Fruit fly (Drosophila melanogaster) whole organism, adult: ENCODE data around the gene CG4198.

Experiments used
- CG11617 ChIP-seq: fragments of 200-800 bp; sonication (Bioruptor generic); optimal IDR thresholded peaks from 2 replicates; lab custom pipeline; 2017; ENCODE audit warnings: mild to moderate bottlenecking, missing biosample characterization, missing genetic modification reagents, missing genetic modification characterization
- CG12768 ChIP-seq: fragments of 200-800 bp; sonication (Bioruptor generic); optimal IDR thresholded peaks from 2 replicates; lab custom pipeline; 2017; ENCODE audit warnings: missing biosample characterization, missing genetic modification characterization, mild to moderate bottlenecking, moderate library complexity, missing genetic modification reagents
- CG14711 ChIP-seq: fragments of 200-800 bp; sonication (Bioruptor generic); optimal IDR thresholded peaks from 2 replicates; lab custom pipeline; 2018; ENCODE audit warnings: missing biosample characterization, mild to moderate bottlenecking, missing genetic modification characterization, moderate library complexity
- CG1620 ChIP-seq: fragments of 200-800 bp; sonication (Bioruptor generic); optimal IDR thresholded peaks from 2 replicates; lab custom pipeline; 2016; ENCODE audit warnings: missing biosample characterization, missing genetic modification characterization
- CG33017 ChIP-seq: fragments of 200-800 bp; sonication (Bioruptor generic); optimal IDR thresholded peaks from 2 replicates; lab custom pipeline; 2018; ENCODE audit warnings: missing biosample characterization, mild to moderate bottlenecking, missing genetic modification characterization, moderate library complexity
- CG5204 ChIP-seq: fragments of 200-800 bp; sonication (Bioruptor generic); optimal IDR thresholded peaks from 2 replicates; lab custom pipeline; 2016; ENCODE audit warnings: missing biosample characterization, missing genetic modification characterization
- CG7045 ChIP-seq: fragments of 200-800 bp; sonication (Bioruptor generic); optimal IDR thresholded peaks from 2 replicates; lab custom pipeline; 2017; ENCODE audit warnings: missing biosample characterization, mild to moderate bottlenecking, missing genetic modification characterization
- CG7101 ChIP-seq: fragments of 200-800 bp; sonication (Bioruptor generic); optimal IDR thresholded peaks from 2 replicates; lab custom pipeline; 2018; ENCODE audit warnings: missing biosample characterization, mild to moderate bottlenecking, missing genetic modification characterization, moderate library complexity
- Clk ChIP-seq: fragments of 200-800 bp; sonication (Bioruptor generic); optimal IDR thresholded peaks from 2 replicates; lab custom pipeline; 2017; ENCODE audit warnings: missing biosample characterization, missing genetic modification characterization
- Crg-1 ChIP-seq: fragments of 200-800 bp; sonication (Bioruptor generic); optimal IDR thresholded peaks from 2 replicates; lab custom pipeline; 2016; ENCODE audit warnings: missing biosample characterization, missing genetic modification characterization
- Hr96 ChIP-seq: fragments of 200-800 bp; sonication (Bioruptor generic); optimal IDR thresholded peaks from 2 replicates; lab custom pipeline; 2016; ENCODE audit warnings: missing biosample characterization, missing genetic modification characterization
- Mnt ChIP-seq: fragments of 200-800 bp; sonication (Bioruptor generic); optimal IDR thresholded peaks from 2 replicates; lab custom pipeline; 2016; ENCODE audit warnings: missing biosample characterization, mild to moderate bottlenecking, missing genetic modification characterization
- bab1 ChIP-seq: fragments of 200-800 bp; sonication (Bioruptor generic); optimal IDR thresholded peaks from 3 replicates; lab custom pipeline; 2019; ENCODE audit warnings: missing biosample characterization, mild to moderate bottlenecking, missing genetic modification characterization, moderate library complexity
- cic ChIP-seq: fragments of 200-800 bp; sonication (Bioruptor generic); optimal IDR thresholded peaks from 2 replicates; lab custom pipeline; 2017; ENCODE audit warnings: missing biosample characterization, mild to moderate bottlenecking, missing genetic modification characterization, moderate library complexity
- cnc ChIP-seq, 2 experiments: fragments of >200 bp; optimal IDR thresholded peaks; 2 replicates each; lab custom pipeline; 2017
- kay ChIP-seq: fragments of 200-800 bp; sonication (Bioruptor generic); peaks from one replicate; lab custom pipeline; 2016; ENCODE audit warnings: missing biosample characterization, missing genetic modification characterization, borderline replicate concordance
- ovo ChIP-seq: fragments of 200-800 bp; sonication (Bioruptor generic); optimal IDR thresholded peaks from 2 replicates; lab custom pipeline; 2016; ENCODE audit warnings: missing biosample characterization, missing genetic modification characterization
- pad ChIP-seq: fragments of 200-800 bp; sonication (Bioruptor generic); optimal IDR thresholded peaks from 3 replicates; lab custom pipeline; 2017; ENCODE audit warnings: missing biosample characterization, missing genetic modification characterization, mild to moderate bottlenecking, moderate library complexity, missing genetic modification reagents
- tj ChIP-seq: fragments of 200-800 bp; sonication (Bioruptor generic); optimal IDR thresholded peaks from 3 replicates; lab custom pipeline; 2017; ENCODE audit warnings: missing biosample characterization, mild to moderate bottlenecking, missing genetic modification characterization, moderate library complexity
- toe ChIP-seq: fragments of 200-800 bp; sonication (Bioruptor generic); optimal IDR thresholded peaks from 2 replicates; lab custom pipeline; 2016; ENCODE audit warnings: missing biosample characterization, missing genetic modification characterization

Gene CG4198

DNA sequence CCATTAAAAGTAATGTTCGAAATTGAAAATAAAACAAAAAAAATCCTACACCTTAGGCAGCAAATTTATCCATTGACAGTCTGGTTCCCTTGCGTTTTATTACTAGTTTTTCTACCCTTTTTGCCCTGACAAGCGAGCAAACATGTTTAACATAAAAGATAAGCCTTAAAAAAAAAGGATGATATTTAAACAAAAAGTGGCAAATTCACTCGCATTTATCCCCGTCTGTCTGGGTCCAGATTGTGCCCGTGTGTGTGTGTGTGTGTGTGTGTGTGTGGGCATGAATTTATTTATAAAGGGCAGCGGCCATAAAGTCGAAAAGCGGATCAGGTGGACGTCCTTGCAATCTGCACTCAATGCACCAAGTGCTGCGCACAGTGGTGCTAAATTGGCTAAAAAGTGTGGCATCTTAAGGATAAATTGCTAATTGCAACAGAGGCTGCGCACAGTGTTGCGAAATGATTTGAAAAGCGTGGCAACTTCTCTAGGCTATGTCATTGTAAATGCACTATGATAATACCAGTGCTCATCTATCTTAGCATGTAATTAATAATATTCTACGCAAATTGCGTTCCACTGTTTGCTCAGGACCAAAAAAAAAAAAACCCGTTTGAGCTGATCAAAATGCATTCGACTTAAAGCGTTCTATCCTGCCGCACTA, 12.3 kb upstream of the CG4198 start:
- TF ChIP-seq CG12768 (GFP tag; lab: Kevin White, UChicago) (no peak), Hr96 (GFP tag; lab: Kevin White, UChicago) (no peak), CG7101 (tag; lab: Kevin White, UChicago) (no peak), Mnt (GFP tag; lab: Kevin White, UChicago) (no peak), bab1 (no peak), ovo (no peak)

dm6 chrX:5305591-5305990, 7.5 kb upstream of the CG4198 start, which contains the start of gene CG3323:
CG3323 (minus strand) TSS chrX:5305691.
- TF ChIP-seq CG7045 (GFP tag; lab: Kevin White, UChicago): no peak
- no peak for TF ChIP-seq bab1
- TF ChIP-seq kay (GFP tag; lab: Kevin White, UChicago): no peak
- no peak for TF ChIP-seq CG12768 (GFP tag; lab: Kevin White, UChicago)
- TF ChIP-seq CG1620: no peak
- TF ChIP-seq CG7101 (tag; lab: Kevin White, UChicago): no peak
- TF ChIP-seq Mnt (GFP tag; lab: Kevin White, UChicago): no peak
- TF ChIP-seq Hr96 (GFP tag; lab: Kevin White, UChicago): no peak
- TF ChIP-seq cnc (optimal IDR thresholded peaks at IDR 0.05; lab: Kevin White, UChicago): no peak
- no peak for TF ChIP-seq Crg-1 (GFP tag; lab: Kevin White, UChicago)
- no peak for TF ChIP-seq tj

- TF ChIP-seq Mnt (GFP tag; lab: Kevin White, UChicago) (no peak), Crg-1 (GFP tag; lab: Kevin White, UChicago) (no peak), CG33017 (tag; lab: Kevin White, UChicago) (no peak), CG1620 (no peak), pad (no peak), cic (GFP tag; lab: Kevin White, UChicago) (no peak), Hr96 (GFP tag; lab: Kevin White, UChicago) (no peak), toe (no peak), CG5204 (GFP tag; lab: Kevin White, UChicago) (no peak), CG7101 (tag; lab: Kevin White, UChicago) (no peak), ovo (no peak), CG12768 (GFP tag; lab: Kevin White, UChicago) (no peak), CG11617 (no peak), kay (GFP tag; lab: Kevin White, UChicago) (no peak), CG14711 (no peak), CG7045 (GFP tag; lab: Kevin White, UChicago) (no peak), cnc (optimal IDR thresholded peaks at IDR 0.05; lab: Kevin White, UChicago) (no peak)
Observed at dm6 chrX:5307317-5307716, 5.7 kb upstream of the CG4198 start, which contains the start of gene CG17764. CG17764 (minus strand) TSS chrX:5307417.

DNA sequence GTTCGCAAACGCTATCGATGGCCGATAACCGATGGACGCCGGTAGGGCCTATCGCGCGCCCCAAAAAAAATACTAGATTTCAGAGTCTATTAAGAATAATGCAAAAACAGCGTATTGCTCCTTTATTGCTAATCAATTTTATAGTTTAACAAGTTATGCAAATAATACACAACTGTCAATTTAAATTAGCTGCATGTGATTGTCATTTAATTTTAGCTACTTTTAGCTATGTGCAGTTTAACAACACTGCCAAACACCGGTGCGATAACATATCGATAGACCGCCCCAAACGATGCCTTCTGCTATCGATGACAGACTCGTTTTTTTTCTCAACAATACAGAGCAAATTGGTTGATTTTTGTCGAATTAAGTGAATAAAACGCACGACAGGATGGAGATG, 4.1 kb upstream of the CG4198 start, which contains the start of the genes Cdk7 and snf:
TSS of gene Cdk7 (minus strand) at position 21 of the 400 bp plus-strand sequence.
TSS of gene snf (plus strand) at position 280 of the 400 bp plus-strand sequence.
- TF ChIP-seq tj: peak; percentile 23
- TF ChIP-seq CG5204 (GFP tag; lab: Kevin White, UChicago): no peak
- peak; percentile 46 for TF ChIP-seq ovo
- TF ChIP-seq CG33017 (tag; lab: Kevin White, UChicago): no peak
- TF ChIP-seq Clk: no peak
- peak; percentile 45 for TF ChIP-seq pad
- no peak for TF ChIP-seq CG12768 (GFP tag; lab: Kevin White, UChicago)
- no peak for TF ChIP-seq CG7045 (GFP tag; lab: Kevin White, UChicago)
- TF ChIP-seq CG1620: peak; percentile 37
- peak; percentile 36 for TF ChIP-seq Mnt (GFP tag; lab: Kevin White, UChicago)
- peak; percentile 32 for TF ChIP-seq CG7101 (tag; lab: Kevin White, UChicago)
- TF ChIP-seq cic (GFP tag; lab: Kevin White, UChicago): no peak
- peak; percentile 64 for TF ChIP-seq Crg-1 (GFP tag; lab: Kevin White, UChicago)
- peak; percentile 40 for TF ChIP-seq toe
- peak; percentile 19 for TF ChIP-seq CG14711
- peak; percentile 0 for TF ChIP-seq CG11617
- no peak for TF ChIP-seq cnc (optimal IDR thresholded peaks at IDR 0.05; lab: Kevin White, UChicago)
- peak; percentile 36 for TF ChIP-seq Hr96 (GFP tag; lab: Kevin White, UChicago)
- TF ChIP-seq kay (GFP tag; lab: Kevin White, UChicago): no peak
- TF ChIP-seq bab1: peak; percentile 35

- TF ChIP-seq ovo (peak; percentile 38), bab1 (peak; percentile 9), CG7101 (tag; lab: Kevin White, UChicago) (peak; percentile 43), CG14711 (peak; percentile 85), pad (peak; percentile 81), Mnt (GFP tag; lab: Kevin White, UChicago) (peak; percentile 44), Crg-1 (GFP tag; lab: Kevin White, UChicago) (no peak), Clk (no peak), CG1620 (peak; percentile 2), toe (no peak)
Observed at dm6 chrX:5311838-5312339, 1.2 kb upstream of the CG4198 start, which contains the start of the genes TrxT and dhd. TrxT (minus strand) TSS chrX:5311888. dhd (plus strand) TSS chrX:5312171.

dm6 chrX:5317170-5317569, 4.1 kb downstream of the CG4198 start, which contains the start of the genes CG15930 and Sas10:
CG15930 (minus strand) TSS chrX:5317295.
Sas10 (plus strand) TSS chrX:5317409.
- TF ChIP-seq bab1 (no peak), Mnt (GFP tag; lab: Kevin White, UChicago) (peak; percentile 87), CG7101 (tag; lab: Kevin White, UChicago) (no peak), Clk (no peak)
